Fruit fly (Drosophila melanogaster) S2 (cell line): ENCODE measurements around the gene CG7778.

Experiments used
- CG8478 ChIP-seq: fragments of >200 bp; optimal IDR thresholded peaks from 2 replicates; lab custom pipeline; 2018
- CTCF ChIP-seq, 2 experiments: fragments of >200 bp; optimal IDR thresholded peaks; 2 replicates each; lab custom pipeline; 2018

- TF ChIP-seq CTCF (optimal IDR thresholded peaks at IDR 0.05; lab: Kevin White, UChicago) (no peak), CG8478 (lab: Kevin White, UChicago) (no peak)
Measured at dm6 chr2L:8382646-8383045, 36.2 kb downstream of the CG7778 start, which contains the start of the genes CG13392 and Rcd4.
